Fruit fly (Drosophila melanogaster) whole organism, prepupa: ENCODE data around the gene Vm26Ac.

Source experiments
- Blimp-1 ChIP-seq: fragments of 200-800 bp; sonication (Bioruptor generic); optimal IDR thresholded peaks from 3 replicates; lab custom pipeline; 2017; ENCODE audit warnings: missing biosample characterization, missing genetic modification characterization, mild to moderate bottlenecking, moderate library complexity, missing genetic modification reagents
- CG10631 ChIP-seq: fragments of 200-800 bp; sonication (Bioruptor generic); optimal IDR thresholded peaks from 2 replicates; lab custom pipeline; 2016; ENCODE audit warnings: missing biosample characterization, missing genetic modification characterization
- CG10669 ChIP-seq: fragments of 200-800 bp; sonication (Bioruptor generic); optimal IDR thresholded peaks from 3 replicates; lab custom pipeline; 2018; ENCODE audit warnings: missing biosample characterization, mild to moderate bottlenecking, missing genetic modification characterization, moderate library complexity
- CG11762 ChIP-seq: fragments of 200-800 bp; sonication (Bioruptor generic); optimal IDR thresholded peaks from 3 replicates; lab custom pipeline; 2016; ENCODE audit warnings: missing biosample characterization, missing genetic modification characterization; ENCODE audit not compliant: insufficient read depth
- CG11902 ChIP-seq: fragments of 200-800 bp; sonication (Bioruptor generic); optimal IDR thresholded peaks from 3 replicates; lab custom pipeline; 2016; ENCODE audit warnings: missing biosample characterization, missing genetic modification characterization
- CG15336 ChIP-seq: fragments of 200-800 bp; sonication (Bioruptor generic); IDR thresholded peaks from 2 replicates; pipeline ENCODE4 v1.3.6; 2022; ENCODE audit warnings: missing biosample characterization, missing genetic modification characterization
- CG3032 ChIP-seq: fragments of 200-800 bp; optimal IDR thresholded peaks from 2 replicates; lab custom pipeline; 2019; ENCODE audit warnings: missing biosample characterization, mild to moderate bottlenecking, missing genetic modification characterization, moderate library complexity
- CG31627 ChIP-seq: fragments of 200-800 bp; sonication (Bioruptor generic); optimal IDR thresholded peaks from 3 replicates; lab custom pipeline; 2016; ENCODE audit warnings: missing biosample characterization, missing genetic modification characterization
- CG6163 ChIP-seq: fragments of 200-800 bp; sonication (Bioruptor generic); IDR thresholded peaks from 3 replicates; pipeline ENCODE4 v1.3.6; 2022; ENCODE audit warnings: missing biosample characterization, missing genetic modification characterization
- CG6276 ChIP-seq: fragments of 200-800 bp; sonication (Bioruptor generic); optimal IDR thresholded peaks from 2 replicates; lab custom pipeline; 2017; ENCODE audit warnings: missing biosample characterization, mild to moderate bottlenecking, missing genetic modification characterization
- CG8119 ChIP-seq: fragments of 200-800 bp; sonication (Bioruptor generic); IDR thresholded peaks from 3 replicates; pipeline ENCODE4 v1.3.6; 2022; ENCODE audit warnings: missing biosample characterization, missing genetic modification characterization
- CG8319 ChIP-seq: fragments of 200-800 bp; sonication (Bioruptor generic); optimal IDR thresholded peaks from 3 replicates; lab custom pipeline; 2016; ENCODE audit warnings: missing biosample characterization, missing genetic modification characterization
- CG8632 ChIP-seq: fragments of 200-800 bp; sonication (Bioruptor generic); optimal IDR thresholded peaks from 3 replicates; lab custom pipeline; 2016; ENCODE audit warnings: missing biosample characterization, missing genetic modification characterization
- Eip75B ChIP-seq: fragments of 200-800 bp; sonication (Bioruptor generic); optimal IDR thresholded peaks from 3 replicates; lab custom pipeline; 2016; ENCODE audit warnings: missing biosample characterization, missing genetic modification characterization
- Eip78C ChIP-seq: fragments of 200-800 bp; sonication (Bioruptor generic); peaks from one replicate; lab custom pipeline; 2016; ENCODE audit warnings: missing biosample characterization, missing genetic modification characterization
- Ets21C ChIP-seq: fragments of 200-800 bp; sonication (Bioruptor generic); optimal IDR thresholded peaks from 3 replicates; lab custom pipeline; 2016; ENCODE audit warnings: missing biosample characterization, missing genetic modification characterization
- Ets96B ChIP-seq: fragments of 200-800 bp; optimal IDR thresholded peaks from 2 replicates; lab custom pipeline; 2019; ENCODE audit warnings: missing biosample characterization, mild to moderate bottlenecking, missing genetic modification characterization, moderate library complexity
- Gug ChIP-seq: fragments of 200-800 bp; sonication (Bioruptor generic); IDR thresholded peaks from 2 replicates; pipeline ENCODE4 v1.3.6; 2022; ENCODE audit warnings: missing biosample characterization, missing genetic modification characterization
- Hr39 ChIP-seq: fragments of 200-800 bp; sonication (Bioruptor generic); optimal IDR thresholded peaks from 2 replicates; lab custom pipeline; 2016; ENCODE audit warnings: missing biosample characterization, missing genetic modification characterization
- Hr4 ChIP-seq: fragments of 200-800 bp; sonication (Bioruptor generic); optimal IDR thresholded peaks from 3 replicates; lab custom pipeline; 2016; ENCODE audit warnings: missing biosample characterization, missing genetic modification characterization
- Met ChIP-seq: fragments of 200-800 bp; sonication (Bioruptor generic); optimal IDR thresholded peaks from 3 replicates; lab custom pipeline; 2016; ENCODE audit warnings: missing biosample characterization, missing genetic modification characterization
- OdsH ChIP-seq: fragments of 200-800 bp; sonication (Bioruptor generic); optimal IDR thresholded peaks from 3 replicates; lab custom pipeline; 2016; ENCODE audit warnings: missing biosample characterization, missing genetic modification characterization
- Smox ChIP-seq: fragments of 200-800 bp; sonication (Bioruptor generic); optimal IDR thresholded peaks from 3 replicates; lab custom pipeline; 2016; ENCODE audit warnings: missing biosample characterization, missing genetic modification characterization
- Sox102F ChIP-seq: fragments of 200-800 bp; sonication (Bioruptor generic); optimal IDR thresholded peaks from 2 replicates; lab custom pipeline; 2016; ENCODE audit warnings: missing biosample characterization, mild to moderate bottlenecking, missing genetic modification characterization
- Sox14 ChIP-seq: fragments of 200-800 bp; sonication (Bioruptor generic); optimal IDR thresholded peaks from 3 replicates; lab custom pipeline; 2016; ENCODE audit warnings: missing biosample characterization, missing genetic modification characterization
- Sox15 ChIP-seq: fragments of 200-800 bp; sonication (Bioruptor generic); optimal IDR thresholded peaks from 3 replicates; lab custom pipeline; 2016; ENCODE audit warnings: missing biosample characterization, missing genetic modification characterization
- acj6 ChIP-seq: fragments of 200-800 bp; sonication (Bioruptor generic); optimal IDR thresholded peaks from 3 replicates; lab custom pipeline; 2016; ENCODE audit warnings: missing biosample characterization, missing genetic modification characterization
- cyc ChIP-seq: fragments of 200-800 bp; sonication (Bioruptor generic); optimal IDR thresholded peaks from 3 replicates; lab custom pipeline; 2016; ENCODE audit warnings: missing biosample characterization, missing genetic modification characterization
- eg ChIP-seq: fragments of 200-800 bp; sonication (Bioruptor generic); IDR thresholded peaks from 3 replicates; pipeline ENCODE4 v1.3.6; 2022; ENCODE audit warnings: missing biosample characterization, missing genetic modification characterization
- esn ChIP-seq: fragments of 200-800 bp; sonication (Bioruptor generic); optimal IDR thresholded peaks from 2 replicates; lab custom pipeline; 2016; ENCODE audit warnings: missing biosample characterization, mild to moderate bottlenecking, missing genetic modification characterization, moderate library complexity
- fd85E ChIP-seq: fragments of 200-800 bp; sonication (Bioruptor generic); optimal IDR thresholded peaks from 3 replicates; lab custom pipeline; 2016; ENCODE audit warnings: missing biosample characterization, missing genetic modification characterization
- fkh ChIP-seq: fragments of 200-800 bp; sonication (Bioruptor generic); optimal IDR thresholded peaks from 3 replicates; lab custom pipeline; 2017; ENCODE audit warnings: missing biosample characterization, mild to moderate bottlenecking, missing genetic modification characterization, moderate library complexity
- lz ChIP-seq: fragments of 200-800 bp; sonication (Bioruptor generic); optimal IDR thresholded peaks from 3 replicates; lab custom pipeline; 2016; ENCODE audit warnings: missing biosample characterization, missing genetic modification characterization
- pdm3 ChIP-seq: fragments of 200-800 bp; sonication (Bioruptor generic); optimal IDR thresholded peaks from 3 replicates; lab custom pipeline; 2016; ENCODE audit warnings: missing biosample characterization, missing genetic modification characterization
- salr ChIP-seq, 2 experiments: fragments of 200-800 bp; sonication (Bioruptor generic); optimal IDR thresholded peaks; 3 replicates each; lab custom pipeline; 2016 to 2018; ENCODE audit warnings: missing biosample characterization in 2 of 2, missing genetic modification characterization in 2 of 2, mild to moderate bottlenecking in 1 of 2
- svp ChIP-seq: fragments of 200-800 bp; sonication (Bioruptor generic); peaks from one replicate; lab custom pipeline; 2016; ENCODE audit warnings: missing biosample characterization, missing genetic modification characterization
- topi ChIP-seq: fragments of 200-800 bp; sonication (Bioruptor generic); optimal IDR thresholded peaks from 3 replicates; lab custom pipeline; 2016; ENCODE audit warnings: missing biosample characterization, missing genetic modification characterization
- vri ChIP-seq: fragments of 200-800 bp; sonication (Bioruptor generic); optimal IDR thresholded peaks from 3 replicates; lab custom pipeline; 2016; ENCODE audit warnings: missing biosample characterization, mild to moderate bottlenecking, missing genetic modification characterization

Vm26Ac gene

dm6 chr2L:5972588-5973236 is 14.3 kb upstream of the Vm26Ac start:
- TF ChIP-seq Eip78C (GFP tag; lab: Kevin White, UChicago), result peak; percentile 39
- TF ChIP-seq CG3032 (tag; lab: Kevin White, UChicago), result no peak
- TF ChIP-seq salr (GFP tag; optimal IDR thresholded peaks at IDR 0.05; lab: Kevin White, UChicago), result no peak
- TF ChIP-seq, all 60 proteins: peak for 1

DNA sequence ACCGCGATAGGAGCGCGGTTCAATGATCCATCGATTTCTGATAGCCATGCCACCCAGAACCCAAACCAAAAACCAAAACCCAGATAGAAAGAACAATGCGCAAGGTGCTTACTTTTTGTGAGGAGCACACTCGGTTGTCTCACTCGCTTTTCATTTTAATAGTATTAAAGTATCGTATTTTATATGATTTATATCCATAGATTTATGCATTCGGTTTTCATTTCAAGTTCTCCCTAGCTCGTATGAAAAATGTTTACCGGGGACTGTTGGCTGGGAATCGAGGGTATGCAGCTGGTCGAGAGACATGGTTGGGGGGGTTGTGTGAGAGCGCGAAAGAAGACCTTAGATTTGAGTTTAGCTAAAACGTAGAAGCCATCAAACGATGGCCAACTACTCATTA is 13.6 kb upstream of the Vm26Ac start:
- TF ChIP-seq CG31627 (GFP tag; lab: Kevin White, UChicago), result peak; percentile 52
- TF ChIP-seq Gug (GFP tag; lab: Robert Waterston, UW), result no peak
- peak; percentile 25 for TF ChIP-seq cyc (GFP tag; lab: Kevin White, UChicago)
- no peak for TF ChIP-seq CG8319
- TF ChIP-seq Sox14 (GFP tag; lab: Kevin White, UChicago), result peak; percentile 23
- peak; percentile 73 for TF ChIP-seq Eip78C (GFP tag; lab: Kevin White, UChicago)
- TF ChIP-seq esn, result peak; percentile 57
- peak; percentile 38 for TF ChIP-seq vri (GFP tag; lab: Kevin White, UChicago)
- TF ChIP-seq Blimp-1 (GFP tag; lab: Kevin White, UChicago), result no peak
- TF ChIP-seq svp (GFP tag; lab: Kevin White, UChicago), result peak; percentile 84
- TF ChIP-seq Ets21C (GFP tag; lab: Kevin White, UChicago), result peak; percentile 4
- peak; percentile 44 for TF ChIP-seq lz
- peak; percentile 36; the same call in 1 of the 2 replicates for TF ChIP-seq CG15336 (GFP tag; lab: Robert Waterston, UW)
- TF ChIP-seq Hr39 (GFP tag; lab: Kevin White, UChicago), result peak; percentile 47
- peak; percentile 50 for TF ChIP-seq Smox (GFP tag; lab: Kevin White, UChicago)
- peak; percentile 47 for TF ChIP-seq topi (GFP tag; lab: Kevin White, UChicago)
- TF ChIP-seq Met (GFP tag; lab: Kevin White, UChicago), result peak; percentile 34
- TF ChIP-seq CG11902 (GFP tag; lab: Kevin White, UChicago), result no peak
- TF ChIP-seq pdm3, result no peak
- TF ChIP-seq Sox102F (GFP tag; lab: Kevin White, UChicago), result peak; percentile 14

DNA sequence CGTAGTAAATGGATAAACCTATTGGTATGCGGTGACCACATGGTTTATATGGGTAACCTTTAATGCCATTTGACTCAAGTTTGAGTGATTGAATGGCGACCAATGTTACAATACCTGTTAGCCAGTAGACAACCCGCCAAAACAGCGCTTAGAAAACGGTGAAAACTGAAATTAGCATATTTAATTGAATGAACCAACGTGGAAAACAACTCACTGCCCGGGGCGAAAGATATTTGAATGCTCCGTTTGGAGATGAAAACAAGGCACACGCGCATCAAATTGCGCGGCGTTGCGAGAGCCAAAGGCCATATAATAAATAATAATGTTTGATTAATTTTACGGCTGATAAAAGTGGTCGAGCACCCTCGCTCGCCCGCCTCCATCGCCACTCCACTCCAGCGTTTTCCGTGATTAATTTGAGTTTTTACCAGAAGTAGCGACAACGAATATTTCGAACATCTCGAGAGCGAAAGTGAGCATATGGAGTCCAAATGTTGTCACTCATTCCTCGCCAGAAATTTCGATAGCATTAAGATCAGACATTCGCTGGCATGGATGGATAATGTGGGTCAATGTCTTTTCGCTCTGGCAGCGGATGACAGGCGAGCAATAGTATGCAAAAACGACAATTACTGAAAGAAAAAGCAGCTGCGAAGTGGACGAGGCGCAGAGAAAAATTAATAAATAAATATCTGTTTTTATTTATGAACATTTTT is 12.8 kb upstream of the Vm26Ac start:
- TF ChIP-seq eg (GFP tag; lab: Robert Waterston, UW) (no peak), svp (GFP tag; lab: Kevin White, UChicago) (peak; percentile 96), CG8632 (GFP tag; lab: Kevin White, UChicago) (no peak), CG10669 (GFP tag; lab: Kevin White, UChicago) (no peak), Eip78C (GFP tag; lab: Kevin White, UChicago) (peak; percentile 41)

DNA sequence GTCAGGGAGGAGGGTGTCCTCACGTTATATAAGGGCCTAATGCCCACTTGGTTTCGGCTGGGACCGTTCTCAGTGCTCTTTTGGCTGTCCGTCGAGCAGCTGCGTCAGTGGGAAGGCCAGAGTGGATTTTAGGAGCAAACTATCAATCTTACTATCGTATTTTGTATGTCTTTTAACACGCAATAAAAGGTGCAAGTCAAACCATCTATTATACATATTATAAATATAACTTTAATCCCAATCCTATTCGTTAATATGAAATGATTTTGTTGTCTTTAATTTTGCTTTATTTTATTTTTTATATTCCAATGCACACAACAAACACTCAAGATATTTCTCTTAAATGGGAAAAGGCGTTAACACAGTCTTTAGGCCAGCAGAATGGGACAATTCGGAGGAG is 11.1 kb upstream of the Vm26Ac start, which contains the start of gene Ucp4B:
TSS of gene Ucp4B (plus strand) at position 301 of the 400 bp plus-strand sequence.
- no peak for TF ChIP-seq CG6163 (GFP tag; lab: Robert Waterston, UW)
- no peak for TF ChIP-seq CG8119 (GFP tag; lab: Robert Waterston, UW)
- no peak for TF ChIP-seq cyc (GFP tag; lab: Kevin White, UChicago)
- TF ChIP-seq CG15336 (GFP tag; lab: Robert Waterston, UW), result no peak
- TF ChIP-seq OdsH (GFP tag; lab: Kevin White, UChicago), result no peak
- TF ChIP-seq Sox15 (GFP tag; lab: Kevin White, UChicago), result no peak
- TF ChIP-seq CG6276 (GFP tag; lab: Kevin White, UChicago), result no peak
- no peak for TF ChIP-seq acj6 (GFP tag; lab: Kevin White, UChicago)
- TF ChIP-seq CG11762, result no peak
- TF ChIP-seq Sox102F (GFP tag; lab: Kevin White, UChicago), result no peak
- no peak for TF ChIP-seq Ets96B
- TF ChIP-seq fd85E (GFP tag; lab: Kevin White, UChicago), result no peak
- TF ChIP-seq Eip75B (GFP tag; lab: Kevin White, UChicago), result no peak
- no peak for TF ChIP-seq fkh (GFP tag; lab: Kevin White, UChicago)
- TF ChIP-seq Hr4 (GFP tag; lab: Kevin White, UChicago), result no peak
- no peak for TF ChIP-seq CG10631 (GFP tag; lab: Kevin White, UChicago)
- no peak for TF ChIP-seq Blimp-1 (GFP tag; lab: Kevin White, UChicago)
